Worm (Caenorhabditis elegans) whole organism, L2 larva: ENCODE measurements around the gene R12B2.6.

Source experiments
- C34F6.9 ChIP-seq: fragments of 150-350 bp; optimal IDR thresholded peaks from 2 replicates; lab custom pipeline; 2014; ENCODE audit warnings: missing biosample characterization, missing genetic modification characterization
- F13H6.1 ChIP-seq: sonication (generic microtip); optimal IDR thresholded peaks from 2 replicates; lab custom pipeline; 2016; ENCODE audit warnings: missing genetic modification characterization, missing compliant biosample characterization
- R02D3.7 ChIP-seq: fragments of 150-350 bp; optimal IDR thresholded peaks from 2 replicates; lab custom pipeline; 2014; ENCODE audit warnings: missing biosample characterization, missing genetic modification characterization
- Y55F3AM.14 ChIP-seq: fragments of 200-800 bp; sonication (Bioruptor generic); optimal IDR thresholded peaks from 2 replicates; lab custom pipeline; 2018; ENCODE audit warnings: mild to moderate bottlenecking, missing genetic modification characterization, missing compliant biosample characterization
- ZK546.5 ChIP-seq: sonication (generic microtip); optimal IDR thresholded peaks from 2 replicates; lab custom pipeline; 2017; ENCODE audit warnings: missing biosample characterization, missing genetic modification characterization
- alr-1 ChIP-seq: fragments of 150-350 bp; optimal IDR thresholded peaks from 2 replicates; lab custom pipeline; 2014; ENCODE audit warnings: missing biosample characterization, missing genetic modification characterization
- aly-2 ChIP-seq: fragments of 150-350 bp; optimal IDR thresholded peaks from 2 replicates; lab custom pipeline; 2014; ENCODE audit warnings: missing biosample characterization, missing genetic modification characterization
- blmp-1 ChIP-seq: sonication (generic microtip); optimal IDR thresholded peaks from 2 replicates; lab custom pipeline; 2017; ENCODE audit warnings: missing genetic modification characterization, mild to moderate bottlenecking, missing compliant biosample characterization, antibody characterized with exemption, moderate library complexity; ENCODE audit not compliant: insufficient read depth
- ceh-16 ChIP-seq: fragments of 150-350 bp; optimal IDR thresholded peaks from 2 replicates; lab custom pipeline; 2014; ENCODE audit warnings: missing biosample characterization, missing genetic modification characterization
- ceh-82 ChIP-seq: fragments of 150-350 bp; optimal IDR thresholded peaks from 2 replicates; lab custom pipeline; 2014; ENCODE audit warnings: missing biosample characterization, missing genetic modification characterization
- crh-2 ChIP-seq: sonication (generic microtip); optimal IDR thresholded peaks from 2 replicates; lab custom pipeline; 2017; ENCODE audit warnings: missing biosample characterization, missing genetic modification characterization
- egl-27 ChIP-seq: sonication (generic microtip); optimal IDR thresholded peaks from 3 replicates; lab custom pipeline; 2017; ENCODE audit warnings: missing biosample characterization, missing genetic modification reagents, missing genetic modification characterization
- elt-1 ChIP-seq: fragments of 150-350 bp; optimal IDR thresholded peaks from 2 replicates; lab custom pipeline; 2014; ENCODE audit warnings: missing biosample characterization, missing genetic modification characterization
- fos-1 ChIP-seq: fragments of 150-350 bp; optimal IDR thresholded peaks from 2 replicates; lab custom pipeline; 2014; ENCODE audit warnings: missing biosample characterization, missing genetic modification characterization
- gmeb-1 ChIP-seq: fragments of 150-350 bp; optimal IDR thresholded peaks from 2 replicates; lab custom pipeline; 2014; ENCODE audit warnings: missing biosample characterization, missing genetic modification characterization
- lin-11 ChIP-seq: fragments of 150-350 bp; sonication (generic microtip); optimal IDR thresholded peaks from 2 replicates; lab custom pipeline; 2014; ENCODE audit warnings: missing biosample characterization, missing genetic modification characterization, inconsistent platforms, mixed read lengths
- lin-39 ChIP-seq: fragments of 150-350 bp; optimal IDR thresholded peaks from 2 replicates; lab custom pipeline; 2014; ENCODE audit warnings: missing biosample characterization, missing genetic modification reagents, missing genetic modification characterization
- lsy-2 ChIP-seq, 2 experiments: fragments of 150-350 bp in 1 of 2; sonication (generic microtip) in 1 of 2; optimal IDR thresholded peaks; 2 replicates each; lab custom pipeline; 2014 to 2017; ENCODE audit warnings: missing biosample characterization in 2 of 2, missing genetic modification characterization in 2 of 2
- mab-5 ChIP-seq: fragments of 150-350 bp; optimal IDR thresholded peaks from 2 replicates; lab custom pipeline; 2014; ENCODE audit warnings: missing biosample characterization, missing genetic modification characterization
- mbf-1 ChIP-seq: sonication (generic microtip); optimal IDR thresholded peaks from 2 replicates; lab custom pipeline; 2017; ENCODE audit warnings: missing biosample characterization, missing genetic modification characterization
- mdl-1 ChIP-seq, 2 experiments: fragments of 150-350 bp in 1 of 2; sonication (generic microtip) in 1 of 2; optimal IDR thresholded peaks; 2 replicates each; lab custom pipeline; 2017; ENCODE audit warnings: missing biosample characterization in 2 of 2, missing genetic modification characterization in 2 of 2
- nhr-12 ChIP-seq: fragments of 150-350 bp; optimal IDR thresholded peaks from 2 replicates; lab custom pipeline; 2014; ENCODE audit warnings: missing biosample characterization, missing genetic modification characterization
- nhr-129 ChIP-seq: fragments of 150-350 bp; optimal IDR thresholded peaks from 2 replicates; lab custom pipeline; 2014; ENCODE audit warnings: missing biosample characterization, missing genetic modification characterization
- nhr-21 ChIP-seq: fragments of 150-350 bp; optimal IDR thresholded peaks from 2 replicates; lab custom pipeline; 2014; ENCODE audit warnings: missing biosample characterization, missing genetic modification characterization
- nhr-6 ChIP-seq: fragments of 150-350 bp; optimal IDR thresholded peaks from 2 replicates; lab custom pipeline; 2014; ENCODE audit warnings: missing biosample characterization, missing genetic modification characterization
- sem-4 ChIP-seq: fragments of 150-350 bp; optimal IDR thresholded peaks from 2 replicates; lab custom pipeline; 2014; ENCODE audit warnings: missing biosample characterization, missing genetic modification reagents, missing genetic modification characterization
- skn-1 ChIP-seq: sonication (generic microtip); optimal IDR thresholded peaks from 2 replicates; lab custom pipeline; 2017; ENCODE audit warnings: missing biosample characterization, missing genetic modification characterization
- sma-3 ChIP-seq: sonication (generic microtip); optimal IDR thresholded peaks from 2 replicates; lab custom pipeline; 2016; ENCODE audit warnings: missing genetic modification reagents, missing genetic modification characterization, missing compliant biosample characterization
- snpc-4 ChIP-seq: fragments of 150-350 bp; optimal IDR thresholded peaks from 2 replicates; lab custom pipeline; 2014; ENCODE audit warnings: missing biosample characterization, missing genetic modification characterization
- unc-39 ChIP-seq: fragments of 150-350 bp; optimal IDR thresholded peaks from 2 replicates; lab custom pipeline; 2014; ENCODE audit warnings: missing biosample characterization, missing genetic modification characterization
- unc-55 ChIP-seq: fragments of 150-350 bp; sonication (generic microtip); optimal IDR thresholded peaks from 3 replicates; lab custom pipeline; 2014; ENCODE audit warnings: missing biosample characterization, missing genetic modification reagents, missing genetic modification characterization
- unc-62 ChIP-seq: fragments of 150-350 bp; optimal IDR thresholded peaks from 2 replicates; lab custom pipeline; 2014; ENCODE audit warnings: missing biosample characterization, missing genetic modification reagents, missing genetic modification characterization
- zag-1 ChIP-seq: fragments of 150-350 bp; optimal IDR thresholded peaks from 2 replicates; lab custom pipeline; 2014; ENCODE audit warnings: missing biosample characterization, missing genetic modification characterization
- ztf-11 ChIP-seq: sonication (generic microtip); optimal IDR thresholded peaks from 2 replicates; lab custom pipeline; 2017; ENCODE audit warnings: missing biosample characterization, missing genetic modification characterization
- ztf-4 ChIP-seq: fragments of 150-350 bp; optimal IDR thresholded peaks from 2 replicates; lab custom pipeline; 2014; ENCODE audit warnings: missing biosample characterization, missing genetic modification characterization

R12B2.6 gene

DNA sequence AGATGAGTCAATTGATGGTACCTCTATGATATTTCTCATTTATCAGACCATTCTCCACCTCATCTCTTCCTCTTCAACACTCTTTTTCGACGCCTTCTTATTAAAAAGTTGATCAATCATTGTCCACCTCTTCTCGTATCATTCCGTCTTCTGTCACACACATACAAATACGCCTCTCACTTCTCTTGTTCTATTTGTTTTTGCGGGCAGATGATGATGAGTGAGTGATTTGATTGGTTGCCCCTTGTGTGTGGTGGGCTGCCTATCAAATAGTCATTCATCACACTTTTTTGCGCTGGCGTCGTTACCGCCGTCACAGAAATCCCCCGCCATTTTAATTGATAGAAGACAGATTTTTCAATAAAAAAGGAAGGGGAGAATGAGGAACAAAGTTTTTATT lies 21.3 kb downstream of the R12B2.6 start (continued):
- no peak for TF ChIP-seq ztf-11 (tag; lab: Kevin White, UChicago)
- TF ChIP-seq unc-55 (GFP tag; lab: Kevin White, UChicago): no peak
- TF ChIP-seq ZK546.5: no peak
- TF ChIP-seq mbf-1 (tag; lab: Kevin White, UChicago): no peak
- TF ChIP-seq F13H6.1 (tag; lab: Kevin White, UChicago): peak; percentile 9
- no peak for TF ChIP-seq crh-2 (tag; lab: Kevin White, UChicago)
- no peak for TF ChIP-seq alr-1 (tag; lab: Kevin White, UChicago)
- no peak for TF ChIP-seq mdl-1 (tag; optimal IDR thresholded peaks at IDR 0.05; lab: Kevin White, UChicago)
- TF ChIP-seq lin-39 (tag; lab: Kevin White, UChicago): no peak
- no peak for TF ChIP-seq nhr-129 (tag; lab: Kevin White, UChicago)
- TF ChIP-seq zag-1: no peak
- TF ChIP-seq ceh-16 (tag; lab: Kevin White, UChicago): no peak

DNA sequence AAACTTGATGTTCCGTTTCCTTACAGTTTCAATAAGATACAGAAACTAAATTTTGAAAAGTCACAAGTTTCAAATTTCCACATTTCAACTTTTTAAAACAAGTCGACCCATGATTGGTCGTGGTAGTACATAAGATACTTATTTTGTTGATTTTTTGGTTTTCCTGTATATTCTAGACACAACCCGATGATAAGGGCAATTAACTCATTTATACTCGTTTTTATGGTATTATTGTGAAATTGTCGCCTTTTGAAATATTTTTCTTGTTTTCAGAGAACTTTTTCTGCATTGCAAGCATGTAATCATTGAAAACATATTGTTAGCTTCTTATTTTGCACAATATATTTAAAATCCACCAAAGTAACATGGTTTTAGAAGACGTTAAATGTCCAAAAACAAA lies 22.0 kb downstream of the R12B2.6 start:
- TF ChIP-seq F13H6.1 (tag; lab: Kevin White, UChicago): no peak
- no peak for TF ChIP-seq alr-1 (tag; lab: Kevin White, UChicago)
- TF ChIP-seq blmp-1 (tag; lab: Kevin White, UChicago): no peak

DNA sequence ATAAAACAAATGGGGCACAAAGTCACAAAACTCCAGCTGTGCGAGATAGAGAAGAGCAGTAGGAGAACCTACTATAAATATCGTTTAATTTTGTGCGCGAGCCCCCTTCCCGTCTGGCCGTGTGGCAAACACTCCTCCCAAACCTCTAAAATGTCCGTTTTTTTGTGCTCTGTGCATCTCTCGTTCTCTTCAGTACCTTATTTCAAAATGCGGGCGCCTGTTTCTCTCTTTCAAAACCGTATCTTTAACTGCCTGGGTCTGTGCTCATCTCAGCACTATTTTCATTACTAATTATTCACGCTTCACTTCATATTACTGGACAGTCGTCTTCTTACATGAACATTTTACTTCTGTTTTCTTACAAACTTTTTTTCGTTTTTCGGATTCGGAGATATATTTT lies 23.9 kb downstream of the R12B2.6 start:
- TF ChIP-seq mdl-1 (tag; optimal IDR thresholded peaks at IDR 0.05; lab: Kevin White, UChicago) (no peak), sem-4 (tag; lab: Kevin White, UChicago) (no peak), fos-1 (tag; lab: Kevin White, UChicago) (peak; percentile 35), nhr-12 (no peak)

DNA sequence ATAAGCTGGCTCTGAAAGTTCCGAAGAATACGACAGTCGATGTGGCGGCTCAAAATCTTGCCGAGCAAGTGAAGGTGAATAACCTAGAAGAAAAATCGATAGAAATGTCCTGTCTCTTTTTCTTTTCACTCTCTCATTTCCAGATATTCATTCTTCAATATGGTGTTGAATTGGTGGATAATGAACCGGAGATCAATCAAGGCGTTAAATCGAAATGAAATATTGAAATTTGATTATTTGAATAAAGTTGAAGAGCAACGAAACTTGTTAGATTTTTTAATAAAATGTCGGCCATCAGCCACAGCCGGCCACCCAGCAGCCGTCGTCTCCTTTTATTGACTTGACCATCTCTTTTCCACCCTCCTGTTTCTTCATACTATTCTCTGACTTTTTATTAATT lies 27.2 kb downstream of the R12B2.6 start, which contains the start of gene R12B2.2:
TSS of gene R12B2.2 (plus strand) at position 301 of the 400 bp plus-strand sequence.
- TF ChIP-seq crh-2 (tag; lab: Kevin White, UChicago) (no peak), fos-1 (tag; lab: Kevin White, UChicago) (no peak), lsy-2 (tag; optimal IDR thresholded peaks at IDR 0.05; lab: Kevin White, UChicago) (no peak), skn-1 (tag; lab: Kevin White, UChicago) (no peak), alr-1 (tag; lab: Kevin White, UChicago) (no peak), egl-27 (tag; lab: Kevin White, UChicago) (no peak), ztf-11 (tag; lab: Kevin White, UChicago) (no peak), sem-4 (tag; lab: Kevin White, UChicago) (no peak), gmeb-1 (tag; lab: Kevin White, UChicago) (no peak), unc-62 (GFP tag; lab: Kevin White, UChicago) (no peak), R02D3.7 (tag; lab: Kevin White, UChicago) (no peak), Y55F3AM.14 (no peak), zag-1 (no peak), mdl-1 (tag; optimal IDR thresholded peaks at IDR 0.05; lab: Kevin White, UChicago) (no peak), nhr-6 (tag; lab: Kevin White, UChicago) (no peak), unc-39 (no peak)
- TF ChIP-seq, all 48 proteins: peak for 0

DNA sequence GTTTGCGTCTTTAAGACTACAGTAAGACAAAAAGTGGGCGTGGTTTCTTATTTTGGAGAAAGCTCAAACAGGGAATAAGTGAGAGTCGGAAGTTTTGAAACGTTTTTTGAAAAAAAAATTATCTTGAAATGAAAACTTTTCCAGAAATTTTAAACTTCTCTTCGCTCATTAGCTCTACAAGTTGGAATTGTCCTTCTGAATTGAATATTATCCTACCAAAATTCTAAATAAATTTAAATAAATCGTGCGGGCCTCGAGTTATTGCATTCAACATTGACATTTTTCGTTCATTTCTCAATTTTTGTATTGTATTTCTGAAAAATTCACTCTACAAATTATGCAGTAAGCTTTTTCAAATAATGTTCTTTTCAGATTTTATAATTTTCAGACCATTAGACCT lies 28.7 kb downstream of the R12B2.6 start, which contains the start of gene R12B2.3:
TSS of gene R12B2.3 (plus strand) at position 301 of the 400 bp plus-strand sequence.
- TF ChIP-seq ceh-82: no peak
- no peak for TF ChIP-seq fos-1 (tag; lab: Kevin White, UChicago)
- no peak for TF ChIP-seq ztf-4 (tag; lab: Kevin White, UChicago)
- no peak for TF ChIP-seq ZK546.5
- no peak for TF ChIP-seq crh-2 (tag; lab: Kevin White, UChicago)

DNA sequence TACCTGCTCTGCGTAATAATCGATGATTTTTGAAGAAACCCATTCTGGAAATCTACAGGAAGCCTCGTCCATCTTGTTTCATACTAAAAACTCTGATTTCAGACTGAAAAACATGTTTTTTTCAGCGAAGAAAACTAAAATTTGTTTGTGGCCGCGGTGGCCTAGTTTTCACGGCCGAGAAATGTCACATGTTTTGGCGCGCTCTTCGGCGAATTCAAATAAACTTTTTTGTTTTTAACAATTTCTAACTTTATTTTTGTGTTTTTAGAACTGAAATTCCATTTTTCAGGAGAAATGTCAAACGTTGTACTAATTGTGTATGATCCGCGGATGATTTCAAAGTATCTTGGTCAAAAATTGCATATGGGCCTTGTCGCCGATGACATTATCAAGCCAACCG lies 31.0 kb downstream of the R12B2.6 start, which contains the start of the genes polq-1 and him-10:
TSS of gene polq-1 (minus strand) at position 190 of the 400 bp plus-strand sequence.
TSS of gene him-10 (plus strand) at position 290 of the 400 bp plus-strand sequence.
- peak; percentile 47 for TF ChIP-seq gmeb-1 (tag; lab: Kevin White, UChicago)
- TF ChIP-seq C34F6.9: peak; percentile 44
- TF ChIP-seq elt-1 (tag; lab: Kevin White, UChicago): no peak
- TF ChIP-seq ztf-11 (tag; lab: Kevin White, UChicago): no peak

DNA sequence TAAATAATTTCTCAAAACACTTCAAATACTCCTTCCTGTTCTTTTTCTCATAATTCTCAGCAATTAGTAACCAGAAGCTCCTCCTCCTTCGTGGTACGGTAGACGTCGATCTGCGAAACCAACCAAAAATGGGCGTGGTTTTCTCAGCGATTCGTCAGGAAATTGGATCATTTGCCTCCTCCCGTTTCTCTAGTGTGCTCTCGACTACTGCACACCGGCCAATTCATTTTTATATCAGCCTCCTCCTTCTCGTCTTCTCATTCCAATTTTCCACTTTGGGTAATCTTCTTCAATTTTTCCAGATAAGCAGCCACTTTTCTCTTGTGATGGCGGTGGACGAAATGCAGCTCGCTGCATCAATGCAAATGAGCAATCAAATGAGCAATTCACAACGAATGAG lies 35.2 kb downstream of the R12B2.6 start, which contains the start of gene ceh-10:
TSS of gene ceh-10 (plus strand) at position 301 of the 400 bp plus-strand sequence.
- TF ChIP-seq aly-2 (tag; lab: Kevin White, UChicago) (no peak), mdl-1 (tag; optimal IDR thresholded peaks at IDR 0.05; lab: Kevin White, UChicago) (no peak), mab-5 (tag; lab: Kevin White, UChicago) (no peak), sma-3 (GFP tag; lab: Kevin White, UChicago) (no peak), R02D3.7 (tag; lab: Kevin White, UChicago) (no peak), nhr-21 (tag; lab: Kevin White, UChicago) (no peak), egl-27 (tag; lab: Kevin White, UChicago) (no peak), snpc-4 (tag; lab: Kevin White, UChicago) (no peak), nhr-129 (tag; lab: Kevin White, UChicago) (no peak), crh-2 (tag; lab: Kevin White, UChicago) (no peak), C34F6.9 (no peak), F13H6.1 (tag; lab: Kevin White, UChicago) (no peak), zag-1 (no peak), unc-62 (GFP tag; lab: Kevin White, UChicago) (no peak), lin-11 (tag; lab: Kevin White, UChicago) (no peak)
- TF ChIP-seq, all 48 proteins: peak for 0
